Fruit fly (Drosophila melanogaster) whole organism, embryonic: ENCODE results near the gene arm.
A peak's percentile ranks its signal among the peaks of the same experiment; 100 is the strongest.

Source experiments
- Asciz ChIP-seq: fragments of 200-800 bp; sonication (Bioruptor generic); optimal IDR thresholded peaks from 2 replicates; lab custom pipeline; 2017; ENCODE audit warnings: missing biosample characterization, mild to moderate bottlenecking, missing genetic modification characterization, missing genetic modification reagents
- B-H2 ChIP-seq: fragments of 200-800 bp; sonication (Bioruptor generic); optimal IDR thresholded peaks from 2 replicates; lab custom pipeline; 2018; ENCODE audit warnings: missing biosample characterization, mild to moderate bottlenecking, missing genetic modification characterization
- Bdp1 ChIP-seq: fragments of 200-800 bp; sonication (Bioruptor generic); optimal IDR thresholded peaks from 3 replicates; lab custom pipeline; 2016; ENCODE audit warnings: missing biosample characterization, missing genetic modification characterization
- CG10462 ChIP-seq: fragments of 200-800 bp; sonication (Bioruptor generic); optimal IDR thresholded peaks from 2 replicates; lab custom pipeline; 2016; ENCODE audit warnings: missing biosample characterization, missing genetic modification characterization
- CG10654 ChIP-seq: fragments of 200-800 bp; sonication (Bioruptor generic); optimal IDR thresholded peaks from 2 replicates; lab custom pipeline; 2016; ENCODE audit warnings: missing biosample characterization, missing genetic modification characterization
- CG11398 ChIP-seq: fragments of 200-800 bp; sonication (Bioruptor generic); optimal IDR thresholded peaks from 2 replicates; lab custom pipeline; 2016; ENCODE audit warnings: missing biosample characterization, missing genetic modification characterization
- CG12236 ChIP-seq: fragments of 200-800 bp; sonication (Bioruptor generic); optimal IDR thresholded peaks from 2 replicates; lab custom pipeline; 2016; ENCODE audit warnings: missing biosample characterization, missing genetic modification characterization
- CG12391 ChIP-seq: fragments of 200-800 bp; sonication (Bioruptor generic); optimal IDR thresholded peaks from 3 replicates; lab custom pipeline; 2018; ENCODE audit warnings: missing biosample characterization, mild to moderate bottlenecking, missing genetic modification characterization, moderate library complexity
- CG12659 ChIP-seq: fragments of 200-800 bp; sonication (Bioruptor generic); optimal IDR thresholded peaks from 3 replicates; lab custom pipeline; 2017; ENCODE audit warnings: mild to moderate bottlenecking, missing biosample characterization, missing genetic modification reagents, missing genetic modification characterization
- CG13424 ChIP-seq: fragments of 200-800 bp; sonication (Bioruptor generic); optimal IDR thresholded peaks from 2 replicates; lab custom pipeline; 2019; ENCODE audit warnings: missing biosample characterization, mild to moderate bottlenecking, missing genetic modification characterization, moderate library complexity
- CG13775 ChIP-seq: fragments of 200-800 bp; sonication (Bioruptor generic); optimal IDR thresholded peaks from 3 replicates; lab custom pipeline; 2017; ENCODE audit warnings: missing biosample characterization, mild to moderate bottlenecking, missing genetic modification characterization
- CG17385 ChIP-seq: fragments of 200-800 bp; sonication (Bioruptor generic); optimal IDR thresholded peaks from 3 replicates; lab custom pipeline; 2018; ENCODE audit warnings: missing biosample characterization, mild to moderate bottlenecking, missing genetic modification characterization
- CG18011 ChIP-seq: fragments of 200-800 bp; sonication (Bioruptor generic); optimal IDR thresholded peaks from 2 replicates; lab custom pipeline; 2017; ENCODE audit warnings: missing biosample characterization, missing genetic modification characterization, mild to moderate bottlenecking, moderate library complexity, missing genotype
- CG2116 ChIP-seq: fragments of 200-800 bp; sonication (Bioruptor generic); optimal IDR thresholded peaks from 3 replicates; lab custom pipeline; 2018; ENCODE audit warnings: missing biosample characterization, mild to moderate bottlenecking, missing genetic modification characterization
- CG31224 ChIP-seq: fragments of 200-800 bp; sonication (Bioruptor generic); IDR thresholded peaks from 2 replicates; pipeline ENCODE4 v1.3.6; 2022; ENCODE audit warnings: missing biosample characterization, missing genetic modification characterization
- CG3163 ChIP-seq: fragments of 200-800 bp; sonication (Bioruptor generic); optimal IDR thresholded peaks from 3 replicates; lab custom pipeline; 2016; ENCODE audit warnings: missing biosample characterization, missing genetic modification characterization
- CG3407 ChIP-seq: fragments of 200-800 bp; sonication (Bioruptor generic); optimal IDR thresholded peaks from 2 replicates; lab custom pipeline; 2018; ENCODE audit warnings: missing biosample characterization, mild to moderate bottlenecking, missing genetic modification characterization
- CG3838 ChIP-seq: fragments of 200-800 bp; sonication (Bioruptor generic); optimal IDR thresholded peaks from 3 replicates; lab custom pipeline; 2016; ENCODE audit warnings: missing biosample characterization, missing genetic modification characterization
- CG6765 ChIP-seq: fragments of 200-800 bp; sonication (Bioruptor generic); optimal IDR thresholded peaks from 3 replicates; lab custom pipeline; 2017; ENCODE audit warnings: missing biosample characterization, mild to moderate bottlenecking, missing genetic modification characterization
- CG7357 ChIP-seq: fragments of 200-800 bp; sonication (Bioruptor generic); IDR thresholded peaks from 3 replicates; pipeline ENCODE4 v1.3.6; 2022; ENCODE audit warnings: missing biosample characterization, missing genetic modification characterization
- CG8944 ChIP-seq: fragments of 200-800 bp; sonication (Bioruptor generic); optimal IDR thresholded peaks from 3 replicates; lab custom pipeline; 2016; ENCODE audit warnings: missing biosample characterization, missing genetic modification characterization
- CHES-1-like ChIP-seq: fragments of 200-800 bp; sonication (Bioruptor generic); optimal IDR thresholded peaks from 2 replicates; lab custom pipeline; 2016; ENCODE audit warnings: missing biosample characterization, missing genetic modification characterization
- Dfd ChIP-seq, 2 experiments: fragments of >200 bp; optimal IDR thresholded peaks; 2 replicates each; lab custom pipeline; 2017; ENCODE audit warnings: missing biosample characterization in 2 of 2, missing genetic modification characterization in 2 of 2
- ERR ChIP-seq: fragments of 200-800 bp; sonication (Bioruptor generic); optimal IDR thresholded peaks from 2 replicates; lab custom pipeline; 2016; ENCODE audit warnings: missing biosample characterization, missing genetic modification characterization
- Hmx ChIP-seq: fragments of 200-800 bp; sonication (Bioruptor generic); optimal IDR thresholded peaks from 2 replicates; lab custom pipeline; 2016; ENCODE audit warnings: missing biosample characterization, missing genetic modification characterization
- Mes4 ChIP-seq: fragments of 200-800 bp; sonication (Bioruptor generic); optimal IDR thresholded peaks from 2 replicates; lab custom pipeline; 2016; ENCODE audit warnings: missing biosample characterization, missing genetic modification characterization
- Neu2 ChIP-seq: fragments of 200-800 bp; sonication (Bioruptor generic); optimal IDR thresholded peaks from 3 replicates; lab custom pipeline; 2016; ENCODE audit warnings: missing biosample characterization, missing genetic modification characterization, borderline replicate concordance
- Nf-YA ChIP-seq: fragments of 200-800 bp; sonication (Bioruptor generic); IDR thresholded peaks from 2 replicates; pipeline ENCODE4 v1.3.6; 2022; ENCODE audit warnings: missing biosample characterization, missing genetic modification characterization
- Scr ChIP-seq: fragments of 200-800 bp; sonication (Bioruptor generic); IDR thresholded peaks from 2 replicates; pipeline ENCODE4 v1.3.6; 2022; ENCODE audit warnings: missing biosample characterization, missing genetic modification characterization; ENCODE audit not compliant: partially characterized antibody
- chif ChIP-seq, 2 experiments: fragments of 200-800 bp; sonication (Bioruptor generic); optimal IDR thresholded peaks; 3 replicates each; lab custom pipeline; 2016; ENCODE audit warnings: missing biosample characterization in 2 of 2, missing genetic modification characterization in 2 of 2
- ems ChIP-seq: fragments of 200-800 bp; sonication (Bioruptor generic); optimal IDR thresholded peaks from 3 replicates; lab custom pipeline; 2016; ENCODE audit warnings: missing biosample characterization, missing genetic modification characterization
- en ChIP-seq: fragments of 200-800 bp; sonication (Bioruptor generic); optimal IDR thresholded peaks from 2 replicates; lab custom pipeline; 2016; ENCODE audit warnings: missing biosample characterization, missing genetic modification characterization
- ftz-f1 ChIP-seq: fragments of 200-800 bp; sonication (Bioruptor generic); optimal IDR thresholded peaks from 2 replicates; lab custom pipeline; 2016; ENCODE audit warnings: missing biosample characterization, missing genetic modification characterization
- fu2 ChIP-seq: fragments of 200-800 bp; sonication (Bioruptor generic); optimal IDR thresholded peaks from 2 replicates; lab custom pipeline; 2016; ENCODE audit warnings: missing biosample characterization, missing genetic modification characterization
- gce ChIP-seq: fragments of 200-800 bp; sonication (Bioruptor generic); IDR thresholded peaks from 3 replicates; pipeline ENCODE4 v1.3.6; 2022; ENCODE audit warnings: missing biosample characterization, missing genetic modification characterization
- grau ChIP-seq: fragments of 200-800 bp; optimal IDR thresholded peaks from 3 replicates; lab custom pipeline; 2019; ENCODE audit warnings: missing biosample characterization, mild to moderate bottlenecking, missing genetic modification characterization, moderate library complexity
- gsb-n ChIP-seq: fragments of 200-800 bp; sonication (Bioruptor generic); optimal IDR thresholded peaks from 3 replicates; lab custom pipeline; 2018; ENCODE audit warnings: missing biosample characterization, mild to moderate bottlenecking, missing genetic modification characterization
- hb ChIP-seq: fragments of 200-800 bp; sonication (Bioruptor generic); IDR thresholded peaks from 3 replicates; pipeline ENCODE4 v1.3.6; 2022; ENCODE audit warnings: missing biosample characterization, missing genetic modification characterization; ENCODE audit not compliant: partially characterized antibody
- hth ChIP-seq: fragments of >200 bp; optimal IDR thresholded peaks from 2 replicates; lab custom pipeline; 2017; ENCODE audit warnings: inconsistent platforms
- nom ChIP-seq: fragments of 200-800 bp; sonication (Bioruptor generic); optimal IDR thresholded peaks from 2 replicates; lab custom pipeline; 2017; ENCODE audit warnings: missing biosample characterization, missing genetic modification characterization, mild to moderate bottlenecking, moderate library complexity, missing genetic modification reagents
- oc ChIP-seq: fragments of 200-800 bp; sonication (Bioruptor generic); optimal IDR thresholded peaks from 2 replicates; lab custom pipeline; 2018; ENCODE audit warnings: missing biosample characterization, mild to moderate bottlenecking, missing genetic modification characterization, moderate library complexity
- odd ChIP-seq: fragments of 200-800 bp; sonication (Bioruptor generic); optimal IDR thresholded peaks from 2 replicates; lab custom pipeline; 2017; ENCODE audit warnings: missing biosample characterization, mild to moderate bottlenecking, missing genetic modification characterization
- otp ChIP-seq: fragments of 200-800 bp; sonication (Bioruptor generic); IDR thresholded peaks from 3 replicates; pipeline ENCODE4, ENCODE4 v1.3.6; 2022; ENCODE audit warnings: missing biosample characterization, missing genetic modification characterization
- pb ChIP-seq: fragments of 200-800 bp; sonication (Bioruptor generic); optimal IDR thresholded peaks from 3 replicates; lab custom pipeline; 2016; ENCODE audit warnings: missing biosample characterization, missing genetic modification characterization
- schlank ChIP-seq: fragments of 200-800 bp; sonication (Bioruptor generic); optimal IDR thresholded peaks from 2 replicates; lab custom pipeline; 2018; ENCODE audit warnings: missing biosample characterization, mild to moderate bottlenecking, missing genetic modification characterization
- slp2 ChIP-seq: fragments of 200-800 bp; sonication (Bioruptor generic); optimal IDR thresholded peaks from 2 replicates; lab custom pipeline; 2016; ENCODE audit warnings: missing biosample characterization, missing genetic modification characterization
- tgo ChIP-seq: fragments of 200-800 bp; sonication (Bioruptor generic); IDR thresholded peaks from 3 replicates; pipeline ENCODE4 v1.3.6; 2022; ENCODE audit warnings: missing biosample characterization, missing genetic modification characterization
- tio ChIP-seq: fragments of 200-800 bp; sonication (Bioruptor generic); optimal IDR thresholded peaks from 2 replicates; lab custom pipeline; 2017; ENCODE audit warnings: missing biosample characterization, missing genetic modification characterization, inconsistent platforms
- unpg ChIP-seq: fragments of 200-800 bp; sonication (Bioruptor generic); optimal IDR thresholded peaks from 3 replicates; lab custom pipeline; 2018; ENCODE audit warnings: missing biosample characterization, mild to moderate bottlenecking, missing genetic modification characterization, moderate library complexity
- wek ChIP-seq: fragments of 200-800 bp; sonication (Bioruptor generic); optimal IDR thresholded peaks from 3 replicates; lab custom pipeline; 2018; ENCODE audit warnings: missing biosample characterization, mild to moderate bottlenecking, missing genetic modification characterization, moderate library complexity

Gene arm

DNA sequence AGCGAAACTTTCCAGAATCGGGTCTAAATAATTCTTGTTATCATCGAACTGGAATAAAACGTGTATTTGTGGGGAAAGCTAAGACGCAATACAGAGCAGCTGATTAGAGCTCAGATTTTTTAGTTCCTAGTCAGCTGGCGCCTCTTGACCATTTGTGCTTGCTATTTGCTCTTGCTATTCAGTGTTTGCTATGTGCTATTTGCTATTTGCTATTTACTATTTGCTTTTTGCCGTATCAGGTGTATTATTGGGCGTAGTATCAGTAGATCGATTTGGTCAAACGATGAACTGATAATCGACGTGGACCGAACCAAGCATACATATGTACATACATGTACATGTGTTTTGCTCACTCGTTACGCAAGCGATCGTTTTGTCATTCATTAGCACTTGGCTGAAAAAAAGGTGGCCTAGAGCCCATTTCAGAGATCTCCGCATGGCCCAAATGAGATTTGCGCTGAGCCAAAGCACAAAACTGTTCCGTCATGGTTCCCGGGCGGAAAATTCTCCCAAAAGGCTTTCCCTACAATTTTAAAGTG is 55.0 kb downstream of the arm start (continued):
- TF ChIP-seq CG18011 (GFP tag; lab: Kevin White, UChicago) (peak; percentile 25), CG12391 (tag; lab: Kevin White, UChicago) (peak; percentile 2), hb (GFP tag; lab: Robert Waterston, UW) (no peak), Neu2 (GFP tag; lab: Kevin White, UChicago) (no peak), gce (no peak), CHES-1-like (GFP tag; lab: Kevin White, UChicago) (peak; percentile 57), tgo (peak; percentile 27; the same call in 1 of the 3 replicates), chif (GFP tag; optimal IDR thresholded peaks at IDR 0.05; lab: Kevin White, UChicago) (peak in 1 of 2 experiments; percentile 66), grau (peak; percentile 12), ems (GFP tag; lab: Kevin White, UChicago) (no peak), B-H2 (GFP tag; lab: Kevin White, UChicago) (peak; percentile 36), slp2 (GFP tag; lab: Kevin White, UChicago) (no peak), odd (no peak), Hmx (GFP tag; lab: Kevin White, UChicago) (no peak), CG31224 (0 out of 2 replicates have a peak, but pooled peaks have one; percentile 39), Nf-YA (GFP tag; lab: Robert Waterston, UW) (peak; percentile 34; the same call in 1 of the 2 replicates), CG3838 (GFP tag; lab: Kevin White, UChicago) (peak; percentile 7), nom (GFP tag; lab: Kevin White, UChicago) (no peak), fu2 (GFP tag; lab: Kevin White, UChicago) (peak; percentile 23), CG3407 (GFP tag; lab: Kevin White, UChicago) (peak; percentile 42), Scr (no peak), wek (peak; percentile 47), CG11398 (GFP tag; lab: Kevin White, UChicago) (peak; percentile 60), gsb-n (tag; lab: Kevin White, UChicago) (peak; percentile 34), CG13775 (peak; percentile 6), CG2116 (GFP tag; lab: Kevin White, UChicago) (peak; percentile 17), CG13424 (tag; lab: Kevin White, UChicago) (no peak), oc (tag; lab: Kevin White, UChicago) (no peak), en (GFP tag; lab: Kevin White, UChicago) (peak; percentile 48), Mes4 (GFP tag; lab: Kevin White, UChicago) (peak; percentile 43), CG3163 (GFP tag; lab: Kevin White, UChicago) (peak; percentile 49), tio (GFP tag; lab: Kevin White, UChicago) (peak; percentile 60), CG10462 (GFP tag; lab: Kevin White, UChicago) (no peak), CG10654 (GFP tag; lab: Kevin White, UChicago) (peak; percentile 32), CG7357 (GFP tag; lab: Robert Waterston, UW) (no peak), ERR (peak; percentile 11), Asciz (peak; percentile 55), schlank (tag; lab: Kevin White, UChicago) (peak; percentile 72), unpg (GFP tag; lab: Kevin White, UChicago) (peak; percentile 32), ftz-f1 (GFP tag; lab: Kevin White, UChicago) (no peak), CG8944 (GFP tag; lab: Kevin White, UChicago) (peak; percentile 40), CG6765 (GFP tag; lab: Kevin White, UChicago) (peak; percentile 13), Bdp1 (GFP tag; lab: Kevin White, UChicago) (peak; percentile 54), CG12236 (peak; percentile 54), otp (GFP tag; lab: Robert Waterston, UW) (peak; percentile 33; the same call in 1 of the 3 replicates), hth (no peak), Dfd (GFP tag; optimal IDR thresholded peaks at IDR 0.05; lab: Kevin White, UChicago) (no peak), pb (GFP tag; lab: Kevin White, UChicago) (no peak), CG17385 (GFP tag; lab: Kevin White, UChicago) (peak; percentile 23), CG12659 (peak; percentile 53)
